Worm (Caenorhabditis elegans): ENCODE results near the gene T13C5.6.

DNA sequence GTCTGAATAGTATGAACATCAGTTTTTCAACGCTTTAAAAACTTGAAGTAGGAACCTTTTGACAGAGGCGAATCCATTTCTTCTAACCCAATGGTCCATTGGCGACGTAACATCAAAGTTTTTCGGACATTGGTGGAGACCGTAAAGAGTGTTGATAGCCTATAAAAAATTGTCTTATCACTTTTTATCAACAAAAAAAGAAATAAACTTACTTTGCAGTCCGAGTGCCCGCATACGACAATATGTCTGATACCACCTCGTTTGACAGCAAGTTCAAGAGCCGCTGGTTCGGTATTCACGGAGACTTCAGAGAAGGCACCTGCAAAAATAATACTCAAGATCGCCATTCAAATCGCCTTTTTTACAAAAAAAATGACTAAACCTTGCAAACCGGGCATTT is 4.2 kb downstream of the T13C5.6 start:
- TF ChIP-seq ama-1 (optimal IDR thresholded peaks at IDR 0.05) = no peak
- no peak for TF ChIP-seq tbx-37 (GFP tag; conservative IDR thresholded peaks at IDR 0.05)
- no peak for TF ChIP-seq hmbx-1 (tag; optimal IDR thresholded peaks at IDR 0.05)
- no peak for TF ChIP-seq tra-4 (tag; optimal IDR thresholded peaks at IDR 0.05)
- no peak for TF ChIP-seq hmg-4 (GFP tag; optimal IDR thresholded peaks at IDR 0.05)
- TF ChIP-seq aly-1 (tag; optimal IDR thresholded peaks at IDR 0.05) = no peak
- TF ChIP-seq hnd-1 (tag; optimal IDR thresholded peaks at IDR 0.05) = no peak
- no peak for TF ChIP-seq tbx-11 (GFP tag; IDR thresholded peaks at IDR 0.05)
- TF ChIP-seq ceh-36 (tag; optimal IDR thresholded peaks at IDR 0.05) = no peak
- TF ChIP-seq scrt-1 (GFP tag; IDR thresholded peaks at IDR 0.05) = no peak
